Worm (Caenorhabditis elegans) whole organism, early embryonic: Measurements from ENCODE around the gene srx-65.

Experiments
- ama-1 ChIP-seq: fragments of 150-350 bp; optimal IDR thresholded peaks from 2 replicates; lab custom pipeline; 2014
- ceh-36 ChIP-seq: sonication (generic microtip); optimal IDR thresholded peaks from 2 replicates; lab custom pipeline; 2016; ENCODE audit warnings: missing genetic modification characterization, inconsistent platforms, missing compliant biosample characterization
- hnd-1 ChIP-seq: sonication (generic microtip); optimal IDR thresholded peaks from 2 replicates; lab custom pipeline; 2016; ENCODE audit warnings: missing genetic modification characterization, missing compliant biosample characterization
- tra-4 ChIP-seq: sonication (generic microtip); optimal IDR thresholded peaks from 2 replicates; lab custom pipeline; 2017; ENCODE audit warnings: missing genetic modification characterization, missing compliant biosample characterization

- TF ChIP-seq hnd-1 (tag; lab: Kevin White, UChicago): no peak
- TF ChIP-seq ama-1 (lab: Kevin White, UChicago): no peak
- no peak for TF ChIP-seq ceh-36
- no peak for TF ChIP-seq tra-4 (tag; lab: Kevin White, UChicago)
Measured at ce11 chrV:3968929-3969328, 47.2 kb downstream of the srx-65 start.
